Worm (Caenorhabditis elegans) whole organism, midembryonic: ENCODE measurements around the gene Y57E12AR.1.

Experiments
- T22C8.4 ChIP-seq: fragments of 200-800 bp; sonication (Bioruptor generic); IDR thresholded peaks from 2 replicates; pipeline ENCODE4 v1.3.6; 2022; ENCODE audit warnings: missing genetic modification characterization, missing compliant biosample characterization
- flt-1 ChIP-seq: fragments of 200-800 bp; sonication (Bioruptor generic); IDR thresholded peaks from 2 replicates; pipeline ENCODE4 v1.3.6; 2022; ENCODE audit warnings: missing genetic modification characterization, missing compliant biosample characterization
- klf-2 ChIP-seq: fragments of 200-800 bp; sonication (Bioruptor generic); conservative IDR thresholded peaks from 2 replicates; pipeline ENCODE4 v1.3.6; 2022; ENCODE audit warnings: missing genetic modification reagents, missing genetic modification characterization, missing compliant biosample characterization
- med-1 ChIP-seq: sonication (generic microtip); optimal IDR thresholded peaks from 2 replicates; lab custom pipeline; 2017; ENCODE audit warnings: missing genetic modification characterization, mild to moderate bottlenecking, missing compliant biosample characterization, antibody characterized with exemption, missing genetic modification reagents; ENCODE audit not compliant: insufficient read depth
- ztf-23 ChIP-seq: fragments of 200-800 bp; sonication (Bioruptor generic); IDR thresholded peaks from 2 replicates; pipeline ENCODE4 v1.3.6; 2022; ENCODE audit warnings: missing genetic modification reagents, missing genetic modification characterization, missing compliant biosample characterization
- ztf-29 ChIP-seq: fragments of 200-800 bp; sonication (Bioruptor generic); IDR thresholded peaks from 2 replicates; pipeline ENCODE4 v1.3.6; 2022; ENCODE audit warnings: missing genetic modification reagents, missing genetic modification characterization, missing compliant biosample characterization

DNA sequence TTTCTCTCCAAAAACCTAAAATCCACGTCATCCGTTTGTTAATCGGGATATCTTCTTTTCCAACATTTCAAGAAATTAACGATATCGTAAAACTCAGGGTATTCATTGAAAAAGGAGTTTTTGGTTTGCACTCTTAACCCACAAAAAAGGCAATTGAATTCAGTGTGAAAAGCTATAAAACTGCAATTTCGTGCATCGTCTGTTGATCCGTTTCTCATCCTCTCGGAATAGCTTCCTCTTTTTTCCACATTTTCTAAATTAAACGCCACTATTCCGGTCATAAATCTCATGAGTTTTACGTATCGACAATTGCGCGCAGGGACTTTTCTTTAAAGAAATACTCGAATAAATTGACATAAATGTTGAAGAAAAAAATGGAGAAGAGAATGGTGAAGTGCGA is 47.1 kb upstream of the Y57E12AR.1 start:
- no peak for TF ChIP-seq ztf-23 (GFP tag; lab: Robert Waterston, UW)
- no peak for TF ChIP-seq ztf-29 (GFP tag; lab: Robert Waterston, UW)
- no peak for TF ChIP-seq T22C8.4 (GFP tag; lab: Robert Waterston, UW)
- no peak for TF ChIP-seq klf-2 (GFP tag; lab: Robert Waterston, UW)
- TF ChIP-seq flt-1 = no peak
- TF ChIP-seq med-1 (GFP tag; lab: Kevin White, UChicago) = no peak
